Fruit fly (Drosophila melanogaster): ENCODE data around the gene CG3792.
A peak's percentile ranks its signal among the peaks of the same experiment; 100 is the strongest.

The CG3792 gene

DNA sequence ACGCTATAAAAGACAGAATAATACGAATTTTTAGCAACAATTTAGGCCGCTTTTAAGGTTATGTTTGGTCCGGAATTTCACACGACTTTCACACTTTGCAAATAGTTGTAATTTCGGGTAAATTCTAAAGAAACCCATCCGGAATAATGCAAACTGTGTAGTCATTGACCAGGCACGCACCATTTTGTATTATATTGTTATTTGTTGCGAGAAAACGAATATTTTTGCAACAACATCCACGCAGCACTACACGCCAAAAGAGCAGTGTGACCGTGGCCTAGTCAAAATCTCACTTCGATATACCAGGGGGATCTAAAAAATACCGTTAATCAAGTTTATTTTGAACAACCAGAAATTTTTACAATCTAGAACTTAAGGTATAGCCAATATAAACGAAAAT lies 9.6 kb upstream of the CG3792 start, which contains the start of gene eIF3i:
eIF3i (minus strand) TSS at position 265 of the 400 bp plus-strand sequence.
- TF ChIP-seq CG6854 (GFP tag; optimal IDR thresholded peaks at IDR 0.05) (no peak), CG10631 (GFP tag; optimal IDR thresholded peaks at IDR 0.05) (no peak), Sox15 (GFP tag; optimal IDR thresholded peaks at IDR 0.05) (no peak), CG10669 (GFP tag; optimal IDR thresholded peaks at IDR 0.05) (no peak), CG15336 (GFP tag; IDR thresholded peaks at IDR 0.05) (no peak), Gug (GFP tag; IDR thresholded peaks at IDR 0.05) (no peak), svp (GFP tag) (no peak), CG3032 (tag; optimal IDR thresholded peaks at IDR 0.05) (no peak), CG9139 (GFP tag; optimal IDR thresholded peaks at IDR 0.05) (no peak), CG8632 (GFP tag; optimal IDR thresholded peaks at IDR 0.05) (no peak), spab (GFP tag; optimal IDR thresholded peaks at IDR 0.05) (no peak)

DNA sequence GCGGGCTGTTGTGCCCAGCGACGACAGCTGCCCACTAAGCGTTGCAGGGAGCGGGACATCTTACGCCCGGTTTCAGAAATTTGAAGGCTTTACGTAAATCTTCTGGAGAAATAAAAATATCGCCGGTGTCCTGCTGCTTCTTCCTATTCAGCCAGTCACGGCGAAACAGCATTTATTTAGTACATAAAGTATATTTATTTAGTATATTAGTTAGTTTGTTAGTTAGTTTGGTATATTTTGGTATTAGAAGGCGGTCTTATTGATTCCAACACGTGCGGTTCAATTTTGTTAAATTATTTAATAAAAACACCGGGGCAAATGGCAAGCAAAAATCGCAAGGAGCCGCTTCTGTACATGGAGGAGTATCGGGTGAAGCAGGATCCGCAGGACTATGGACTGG lies 8.3 kb upstream of the CG3792 start, which contains the start of the genes Scox and Polr1C:
Scox (minus strand) TSS at position 169 of the 400 bp plus-strand sequence.
Polr1C (plus strand) TSS at position 238 of the 400 bp plus-strand sequence.
- TF ChIP-seq CG4318 (GFP tag; optimal IDR thresholded peaks at IDR 0.05) (no peak), salr (GFP tag; optimal IDR thresholded peaks at IDR 0.05) (no peak), CG16779 (tag; optimal IDR thresholded peaks at IDR 0.05) (no peak), CG32006 (GFP tag; optimal IDR thresholded peaks at IDR 0.05) (no peak), achi (GFP tag; optimal IDR thresholded peaks at IDR 0.05) (no peak), CG3032 (tag; optimal IDR thresholded peaks at IDR 0.05) (no peak), Ets96B (tag; optimal IDR thresholded peaks at IDR 0.05) (no peak), CG10631 (GFP tag; optimal IDR thresholded peaks at IDR 0.05) (no peak), Smox (GFP tag; optimal IDR thresholded peaks at IDR 0.05) (no peak), topi (GFP tag; optimal IDR thresholded peaks at IDR 0.05) (no peak), cyc (GFP tag; optimal IDR thresholded peaks at IDR 0.05) (no peak), vri (GFP tag; optimal IDR thresholded peaks at IDR 0.05) (no peak), Hr39 (GFP tag; optimal IDR thresholded peaks at IDR 0.05) (no peak), CG11902 (GFP tag; optimal IDR thresholded peaks at IDR 0.05) (no peak), CG31627 (GFP tag; optimal IDR thresholded peaks at IDR 0.05) (no peak), spab (GFP tag; optimal IDR thresholded peaks at IDR 0.05) (no peak)

- TF ChIP-seq CG31627 (GFP tag; optimal IDR thresholded peaks at IDR 0.05): peak; percentile 31
- peak; percentile 28 for TF ChIP-seq CG3032 (tag; optimal IDR thresholded peaks at IDR 0.05)
- TF ChIP-seq fkh (GFP tag; optimal IDR thresholded peaks at IDR 0.05): peak; percentile 92
- TF ChIP-seq esn (GFP tag; optimal IDR thresholded peaks at IDR 0.05): peak; percentile 36
- TF ChIP-seq CG6854 (GFP tag; optimal IDR thresholded peaks at IDR 0.05): no peak
Measured at dm6 chr2L:4971329-4971798, 5.7 kb upstream of the CG3792 start, which contains the start of gene CG14043. CG14043 (plus strand) TSS chr2L:4971702.

DNA sequence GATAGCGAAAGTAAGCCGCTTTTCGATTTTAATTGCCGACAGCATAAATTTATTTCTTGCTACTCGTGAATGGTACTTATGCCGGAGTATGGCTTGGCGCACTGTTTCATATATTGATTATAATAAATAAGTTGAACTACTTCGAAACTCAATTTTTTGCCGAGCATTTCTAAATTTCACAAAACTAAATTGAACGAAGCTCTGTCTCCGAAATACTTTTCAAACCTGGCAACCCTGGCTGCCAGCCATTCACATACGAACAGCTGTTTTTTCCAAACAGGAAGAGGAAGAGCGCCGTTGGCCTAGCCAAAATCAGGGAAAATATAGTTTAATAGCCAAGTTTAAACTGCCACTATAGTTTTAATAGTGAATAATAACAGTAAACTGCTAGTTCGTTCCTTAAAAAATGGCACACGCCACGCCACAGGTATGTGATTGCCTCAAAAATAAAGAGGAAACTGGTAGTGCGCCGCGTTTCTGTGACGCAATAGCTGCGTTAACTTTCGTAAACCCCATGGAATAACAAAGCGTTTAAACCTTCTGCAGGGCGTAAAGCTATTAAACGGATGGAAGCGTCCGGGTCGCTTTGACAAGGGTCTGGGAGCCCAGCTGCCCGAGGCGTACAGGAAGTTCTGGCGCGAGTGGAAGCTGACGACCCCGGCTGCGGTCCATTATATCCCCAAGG lies 3.2 kb upstream of the CG3792 start, which contains the start of gene mRpL28:
mRpL28 (plus strand) TSS at position 246 of the 685 bp plus-strand sequence.
- no peak for TF ChIP-seq CG8319 (GFP tag; optimal IDR thresholded peaks at IDR 0.05)
- no peak for TF ChIP-seq lz (GFP tag; optimal IDR thresholded peaks at IDR 0.05)
- no peak for TF ChIP-seq Met (GFP tag; optimal IDR thresholded peaks at IDR 0.05)
- TF ChIP-seq CG11294 (GFP tag; IDR thresholded peaks at IDR 0.05): no peak
- no peak for TF ChIP-seq fkh (GFP tag; optimal IDR thresholded peaks at IDR 0.05)
- peak; percentile 47 for TF ChIP-seq esn (GFP tag; optimal IDR thresholded peaks at IDR 0.05)
- no peak for TF ChIP-seq CG8632 (GFP tag; optimal IDR thresholded peaks at IDR 0.05)
- TF ChIP-seq CG6854 (GFP tag; optimal IDR thresholded peaks at IDR 0.05): peak; percentile 1
- TF ChIP-seq CG3032 (tag; optimal IDR thresholded peaks at IDR 0.05): peak; percentile 0
- peak; percentile 7 for TF ChIP-seq CG31627 (GFP tag; optimal IDR thresholded peaks at IDR 0.05)
- TF ChIP-seq CG1621 (tag; optimal IDR thresholded peaks at IDR 0.05): no peak
- no peak for TF ChIP-seq Hr4 (GFP tag; optimal IDR thresholded peaks at IDR 0.05)

DNA sequence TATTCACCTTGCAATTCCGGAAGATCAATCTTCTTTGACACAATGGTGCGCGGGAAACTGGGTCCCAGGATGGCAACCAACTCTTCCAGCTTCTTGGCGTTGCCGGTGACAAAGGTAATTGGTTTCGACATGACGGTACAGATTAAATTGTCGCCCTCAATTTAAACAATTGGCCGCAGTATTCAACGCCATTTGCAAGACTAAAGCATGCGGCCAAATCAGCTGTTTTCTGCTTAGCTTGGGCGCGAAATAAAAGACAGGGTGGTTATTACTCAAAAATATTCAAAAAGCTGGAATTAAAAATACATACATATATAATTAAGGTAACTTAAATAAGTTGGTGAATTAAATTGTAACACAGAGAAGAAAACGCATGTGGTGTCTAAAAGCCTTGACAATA lies 2.0 kb downstream of the CG3792 start, which contains the start of gene CG8891:
CG8891 (minus strand) TSS at position 242 of the 400 bp plus-strand sequence.
- TF ChIP-seq CG6808 (GFP tag; optimal IDR thresholded peaks at IDR 0.05) (no peak), cyc (GFP tag; optimal IDR thresholded peaks at IDR 0.05) (no peak), CG34406 (GFP tag; optimal IDR thresholded peaks at IDR 0.05) (no peak), net (GFP tag; optimal IDR thresholded peaks at IDR 0.05) (no peak), Gug (GFP tag; IDR thresholded peaks at IDR 0.05) (no peak), lz (GFP tag; optimal IDR thresholded peaks at IDR 0.05) (no peak), CG6792 (GFP tag; optimal IDR thresholded peaks at IDR 0.05) (no peak), esn (GFP tag; optimal IDR thresholded peaks at IDR 0.05) (no peak), CG3032 (tag; optimal IDR thresholded peaks at IDR 0.05) (no peak), Hr4 (GFP tag; optimal IDR thresholded peaks at IDR 0.05) (no peak), CG8319 (GFP tag; optimal IDR thresholded peaks at IDR 0.05) (no peak), vri (GFP tag; optimal IDR thresholded peaks at IDR 0.05) (no peak), acj6 (GFP tag; optimal IDR thresholded peaks at IDR 0.05) (no peak), CG11762 (GFP tag; optimal IDR thresholded peaks at IDR 0.05; ENCODE audit: insufficient read depth) (no peak), ss (GFP tag; optimal IDR thresholded peaks at IDR 0.05) (no peak), Ets96B (tag; optimal IDR thresholded peaks at IDR 0.05) (no peak), CG10669 (GFP tag; optimal IDR thresholded peaks at IDR 0.05) (no peak), Sox102F (GFP tag; optimal IDR thresholded peaks at IDR 0.05) (no peak)

Data from whole organism, prepupa.